Fruit fly (Drosophila melanogaster): Measurements from ENCODE around the gene CG31446.

dm6 chr3R:15666900-15667507 is 25.9 kb upstream of the CG31446 start:
- TF ChIP-seq fd96Ca (GFP tag; IDR thresholded peaks at IDR 0.05) = no peak
- TF ChIP-seq CG32121 (GFP tag; IDR thresholded peaks at IDR 0.05) = no peak
- TF ChIP-seq EcR (GFP tag; optimal IDR thresholded peaks at IDR 0.05) = no peak
- no peak for TF ChIP-seq CG8159 (tag; optimal IDR thresholded peaks at IDR 0.05)
- no peak for TF ChIP-seq CG10348 (GFP tag; IDR thresholded peaks at IDR 0.05)
- TF ChIP-seq gl (tag; optimal IDR thresholded peaks at IDR 0.05) = no peak
- no peak for TF ChIP-seq CG9948 (tag; optimal IDR thresholded peaks at IDR 0.05)
- TF ChIP-seq CG15710 (tag; optimal IDR thresholded peaks at IDR 0.05) = no peak
- TF ChIP-seq CG8301 (tag; optimal IDR thresholded peaks at IDR 0.05) = no peak
- no peak for TF ChIP-seq CG12605 (GFP tag; IDR thresholded peaks at IDR 0.05)
- TF ChIP-seq Snoo (tag; optimal IDR thresholded peaks at IDR 0.05) = no peak
- TF ChIP-seq CG14655 (GFP tag; optimal IDR thresholded peaks at IDR 0.05) = no peak
- TF ChIP-seq rn (GFP tag; IDR thresholded peaks at IDR 0.05) = no peak

All from whole organism, pupa.